Fruit fly (Drosophila melanogaster) S2 (cell line): ENCODE results near the gene Serinc.

Source experiments
- CG8478 ChIP-seq: fragments of >200 bp; optimal IDR thresholded peaks from 2 replicates; lab custom pipeline; 2018
- CTCF ChIP-seq, 2 experiments: fragments of >200 bp; optimal IDR thresholded peaks; 2 replicates each; lab custom pipeline; 2018

- TF ChIP-seq CG8478 (no peak), CTCF (optimal IDR thresholded peaks at IDR 0.05; lab: Kevin White, UChicago) (no peak)
Measured at dm6 chr3L:16391257-16391656, 21.3 kb upstream of the Serinc start.
